Worm (Caenorhabditis elegans) whole organism, L2 larva: Measurements from ENCODE around the gene gpa-17.

Experiments used
- elt-1 ChIP-seq: fragments of 150-350 bp; optimal IDR thresholded peaks from 2 replicates; lab custom pipeline; 2014; ENCODE audit warnings: missing biosample characterization, missing genetic modification characterization
- lin-13 ChIP-seq: fragments of 150-350 bp; optimal IDR thresholded peaks from 2 replicates; lab custom pipeline; 2014; ENCODE audit warnings: missing biosample characterization, missing genetic modification reagents, missing genetic modification characterization
- mab-5 ChIP-seq: fragments of 150-350 bp; optimal IDR thresholded peaks from 2 replicates; lab custom pipeline; 2014; ENCODE audit warnings: missing biosample characterization, missing genetic modification characterization
- nhr-21 ChIP-seq: fragments of 150-350 bp; optimal IDR thresholded peaks from 2 replicates; lab custom pipeline; 2014; ENCODE audit warnings: missing biosample characterization, missing genetic modification characterization
- ztf-11 ChIP-seq: sonication (generic microtip); optimal IDR thresholded peaks from 2 replicates; lab custom pipeline; 2017; ENCODE audit warnings: missing biosample characterization, missing genetic modification characterization

DNA sequence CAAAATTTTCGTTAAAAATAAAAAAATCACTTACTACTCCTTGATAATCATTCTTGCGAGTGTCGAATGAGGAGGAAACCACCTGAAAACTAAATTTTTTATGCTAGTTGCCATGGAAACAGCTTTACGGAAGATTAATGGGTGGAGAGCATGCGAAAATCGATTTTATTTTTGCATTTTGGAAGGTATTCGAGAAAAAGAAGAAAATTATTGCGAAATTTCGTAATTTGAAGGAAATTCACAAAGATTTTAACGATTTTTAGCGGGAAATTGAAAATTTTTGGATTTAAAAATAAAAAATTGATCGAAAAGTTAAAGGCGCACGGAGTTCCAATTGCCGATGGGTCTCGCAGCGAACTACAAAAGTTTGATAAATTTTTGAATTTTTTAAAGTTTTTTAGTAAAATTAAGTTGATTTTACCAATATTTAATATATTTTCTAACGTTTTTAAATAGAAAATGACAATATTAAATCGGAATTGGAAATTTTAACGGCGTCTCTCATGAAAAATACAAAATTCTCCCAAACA is 10.7 kb upstream of the gpa-17 start, which contains the start of gene Y54F10AR.1:
- no peak for TF ChIP-seq mab-5
- no peak for TF ChIP-seq lin-13 (GFP tag; lab: Kevin White, UChicago)
- TF ChIP-seq ztf-11 (tag; lab: Kevin White, UChicago) = no peak
- TF ChIP-seq elt-1 (tag; lab: Kevin White, UChicago) = no peak
- no peak for TF ChIP-seq nhr-21 (tag; lab: Kevin White, UChicago)
